Worm (Caenorhabditis elegans): ENCODE results near the gene pnk-4.

The pnk-4 gene

DNA sequence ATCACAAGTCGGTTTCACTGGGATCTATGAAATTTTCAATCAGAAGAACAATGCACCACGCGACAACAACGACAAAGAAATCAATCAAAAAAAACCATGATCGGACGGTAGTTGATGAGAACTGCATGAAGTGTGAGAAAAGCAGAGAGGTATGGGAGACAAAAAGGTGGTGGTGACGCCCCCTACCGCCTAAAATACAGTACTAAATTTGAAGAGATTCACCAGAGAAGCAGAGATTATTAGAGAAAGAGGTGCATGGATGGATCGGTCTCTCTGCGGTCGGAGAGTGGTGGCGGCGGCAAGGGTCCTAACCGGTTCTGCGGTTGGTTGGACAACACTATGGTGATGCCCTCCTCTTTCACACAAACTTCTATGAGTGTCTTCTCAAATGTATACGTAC, 31.6 kb downstream of the pnk-4 start:
- TF ChIP-seq dox-1 (GFP tag; IDR thresholded peaks at IDR 0.05), result peak; percentile 39; the same call in 1 of the 2 replicates
- peak; percentile 71 for TF ChIP-seq zfh-2 (GFP tag; conservative IDR thresholded peaks at IDR 0.05)
- peak; percentile 33 for TF ChIP-seq attf-5 (GFP tag; optimal IDR thresholded peaks at IDR 0.05)
- peak; percentile 8 for TF ChIP-seq nhr-90 (tag; optimal IDR thresholded peaks at IDR 0.05)
- peak; percentile 16; the same call in 1 of the 2 replicates for TF ChIP-seq mcd-1 (GFP tag; IDR thresholded peaks at IDR 0.05)
- 0 out of 2 replicates have a peak, but pooled peaks have one; percentile 45 for TF ChIP-seq bed-1 (GFP tag; IDR thresholded peaks at IDR 0.05)
- peak; percentile 49 for TF ChIP-seq nhr-80 (tag; optimal IDR thresholded peaks at IDR 0.05)
- TF ChIP-seq cebp-1 (GFP tag; IDR thresholded peaks at IDR 0.05), result no peak
- peak; percentile 35 for TF ChIP-seq cebp-1 (tag; optimal IDR thresholded peaks at IDR 0.05)
- TF ChIP-seq rpc-1 (optimal IDR thresholded peaks at IDR 0.05), result no peak
- no peak for TF ChIP-seq rpc-1 (tag; optimal IDR thresholded peaks at IDR 0.05)
- no peak for TF ChIP-seq snpc-3.4 (tag; optimal IDR thresholded peaks at IDR 0.05)
- TF ChIP-seq chd-7 (tag; optimal IDR thresholded peaks at IDR 0.05), result peak; percentile 24
- peak; percentile 12 for TF ChIP-seq ceh-27 (GFP tag; optimal IDR thresholded peaks at IDR 0.05)
- TF ChIP-seq ets-4 (GFP tag; optimal IDR thresholded peaks at IDR 0.05), result peak; percentile 16
- TF ChIP-seq hmg-1.2 (GFP tag; IDR thresholded peaks at IDR 0.05), result peak; percentile 61; the same call in 1 of the 2 replicates
- TF ChIP-seq lag-1 (GFP tag; IDR thresholded peaks at IDR 0.05), result no peak
- TF ChIP-seq ztf-26 (tag; optimal IDR thresholded peaks at IDR 0.05), result peak; percentile 72
- TF ChIP-seq xnd-1 (tag; optimal IDR thresholded peaks at IDR 0.05), result no peak
- TF ChIP-seq B0336.3 (GFP tag; IDR thresholded peaks at IDR 0.05), result 0 out of 2 replicates have a peak, but pooled peaks have one; percentile 31
- TF ChIP-seq lin-26 (GFP tag; IDR thresholded peaks at IDR 0.05), result peak; percentile 64; the same call in 1 of the 2 replicates
- peak; percentile 16 for TF ChIP-seq gei-17 (GFP tag; optimal IDR thresholded peaks at IDR 0.05)
- no peak for TF ChIP-seq ztf-25 (GFP tag; IDR thresholded peaks at IDR 0.05)
- TF ChIP-seq lin-40 (tag; optimal IDR thresholded peaks at IDR 0.05), result peak; percentile 54

DNA sequence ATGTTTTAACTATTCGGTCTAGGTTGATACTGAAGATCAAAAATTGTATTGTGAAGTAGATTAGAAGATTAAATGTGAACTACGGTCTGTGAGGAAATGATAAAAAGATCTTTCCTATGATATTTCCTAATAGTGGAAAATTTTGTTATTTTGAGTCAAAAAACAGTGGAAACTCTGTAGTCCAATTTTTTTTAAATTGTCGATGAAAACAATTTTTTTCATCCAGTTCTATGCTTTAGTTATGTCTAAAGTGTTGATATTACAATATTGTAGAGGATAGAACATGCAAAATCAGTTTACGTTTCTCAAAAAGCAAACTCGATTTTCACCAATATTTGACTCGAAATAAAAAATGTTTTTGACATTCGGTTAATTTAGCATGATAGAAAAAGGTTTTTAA, 32.0 kb downstream of the pnk-4 start:
- TF ChIP-seq nfyb-1 (GFP tag; IDR thresholded peaks at IDR 0.05), result no peak
- TF ChIP-seq ccch-3 (GFP tag; optimal IDR thresholded peaks at IDR 0.05), result no peak
- TF ChIP-seq nfya-2 (GFP tag; IDR thresholded peaks at IDR 0.05), result no peak
- TF ChIP-seq atf-7 (tag; optimal IDR thresholded peaks at IDR 0.05), result no peak
- TF ChIP-seq F23B12.7 (tag; optimal IDR thresholded peaks at IDR 0.05; ENCODE audit: insufficient read depth), result no peak

- TF ChIP-seq ama-1 (optimal IDR thresholded peaks at IDR 0.05) (peak; percentile 33), ama-1 (GFP tag; optimal IDR thresholded peaks at IDR 0.05) (no peak), mes-4 (tag; optimal IDR thresholded peaks at IDR 0.05) (no peak), ceh-79 (tag; optimal IDR thresholded peaks at IDR 0.05) (no peak)
These were observed 32.6 kb downstream of the pnk-4 start for ce11 chrX:5120196-5120595.

DNA sequence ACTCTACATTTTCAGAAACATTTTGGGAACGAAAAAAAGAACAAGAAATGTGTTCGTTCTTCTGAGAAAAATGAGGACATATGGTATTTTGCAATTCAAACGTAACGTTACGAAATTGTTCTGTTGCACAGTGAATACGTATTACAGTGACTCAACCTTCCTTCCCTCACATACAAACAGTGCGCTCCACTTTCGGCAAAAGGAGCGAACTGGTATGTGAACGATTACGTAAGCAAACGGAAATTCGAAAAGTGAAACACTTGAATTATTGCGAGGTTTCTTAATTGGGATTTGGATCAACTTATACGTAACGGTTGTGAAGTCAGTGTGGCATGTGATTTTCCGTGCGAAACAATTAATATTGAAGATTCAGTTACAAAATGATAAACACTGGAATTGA, 33.2 kb downstream of the pnk-4 start:
- no peak for TF ChIP-seq efl-1 (GFP tag; optimal IDR thresholded peaks at IDR 0.05)
- no peak for TF ChIP-seq B0035.1 (tag; optimal IDR thresholded peaks at IDR 0.05)
- TF ChIP-seq T26A5.8 (tag; optimal IDR thresholded peaks at IDR 0.05), result no peak
- TF ChIP-seq madf-8 (GFP tag; conservative IDR thresholded peaks at IDR 0.05), result no peak
- TF ChIP-seq C17E4.6 (GFP tag; IDR thresholded peaks at IDR 0.05), result no peak
- TF ChIP-seq cebp-1 (GFP tag; IDR thresholded peaks at IDR 0.05), result no peak
- TF ChIP-seq cebp-1 (tag; optimal IDR thresholded peaks at IDR 0.05), result peak; percentile 52
- no peak for TF ChIP-seq lsy-27 (tag; optimal IDR thresholded peaks at IDR 0.05; ENCODE audit: borderline replicate concordance, insufficient read depth)
